Fruit fly (Drosophila melanogaster): ENCODE measurements around the gene Shab.

DNA sequence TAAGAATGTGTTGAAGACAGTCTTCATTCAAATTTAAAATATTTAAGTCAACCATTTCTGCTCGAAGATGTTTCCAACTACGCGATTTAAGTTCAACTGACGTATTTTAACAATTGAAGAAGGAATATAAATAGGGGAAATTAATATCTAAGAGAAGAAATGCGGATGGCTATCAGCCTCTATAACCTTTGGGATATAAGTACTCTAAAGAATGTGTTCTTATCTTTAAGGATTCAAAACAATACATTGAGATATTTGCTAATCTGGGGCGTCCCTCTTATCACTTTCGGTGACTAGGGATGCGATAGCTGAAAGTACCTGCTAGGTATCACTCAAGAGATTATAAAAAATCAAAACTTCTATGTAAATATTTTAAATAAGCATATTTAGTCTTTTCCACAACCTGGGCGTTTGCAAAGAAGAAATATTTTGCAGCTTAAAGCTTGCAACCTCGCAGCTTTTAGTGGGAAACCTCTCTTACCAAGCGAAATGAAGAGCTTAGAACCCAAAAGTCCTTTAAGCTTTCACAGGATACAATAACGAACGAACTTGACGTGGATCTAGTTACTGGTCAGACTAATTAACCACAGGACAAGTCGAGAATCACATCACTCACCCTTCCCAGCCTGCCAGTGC lies 66.2 kb downstream of the Shab start, which contains the start of the genes CG34025 and Or63a:
- TF ChIP-seq usp (GFP tag; optimal IDR thresholded peaks at IDR 0.05) (no peak), pan (optimal IDR thresholded peaks at IDR 0.05) (no peak), psq (optimal IDR thresholded peaks at IDR 0.05) (no peak), EcR (GFP tag; optimal IDR thresholded peaks at IDR 0.05) (no peak)
